Fruit fly (Drosophila melanogaster) whole organism, wandering third instar larva: ENCODE results near the gene CG13713.
A peak's percentile ranks its signal among the peaks of the same experiment; 100 is the strongest.

Experiments used
- Hnf4 ChIP-seq: fragments of 200-800 bp; sonication (Bioruptor generic); optimal IDR thresholded peaks from 2 replicates; lab custom pipeline; 2016; ENCODE audit warnings: missing biosample characterization, mild to moderate bottlenecking, missing genetic modification characterization
- Jra ChIP-seq: sonication (Bioruptor generic); optimal IDR thresholded peaks from 2 replicates; lab custom pipeline; 2016; ENCODE audit warnings: missing biosample characterization, missing genetic modification characterization
- OdsH ChIP-seq: fragments of 200-800 bp; sonication (Bioruptor generic); optimal IDR thresholded peaks from 2 replicates; lab custom pipeline; 2016; ENCODE audit warnings: missing biosample characterization, mild to moderate bottlenecking, missing genetic modification characterization
- Rel ChIP-seq, 2 experiments: fragments of 200-800 bp; sonication (Bioruptor generic) in 1 of 2; optimal IDR thresholded peaks; 2 replicates in 1 of 2; 3 replicates in 1 of 2; lab custom pipeline; 2016 to 2019; ENCODE audit warnings: mild to moderate bottlenecking in 2 of 2, missing biosample characterization in 2 of 2, missing genetic modification characterization in 2 of 2, moderate library complexity in 1 of 2
- Vsx2 ChIP-seq: fragments of 200-300, 225-300 bp; sonication (Bioruptor generic); optimal IDR thresholded peaks from 2 replicates; lab custom pipeline; 2018; ENCODE audit warnings: missing biosample characterization, missing genetic modification characterization; ENCODE audit not compliant: partially characterized antibody
- dl ChIP-seq, 2 experiments: fragments of 175-275, 200-275 bp in 1 of 2; fragments of 200-275 bp in 1 of 2; sonication (Bioruptor generic); optimal IDR thresholded peaks; lab custom pipeline; 2018; ENCODE audit warnings: mild to moderate bottlenecking in 2 of 2, missing biosample characterization in 2 of 2, missing genetic modification characterization in 2 of 2, moderate library complexity in 2 of 2; ENCODE audit not compliant: partially characterized antibody in 2 of 2, insufficient read depth in 1 of 2
- fru ChIP-seq: fragments of 200-800 bp; sonication (Bioruptor generic); optimal IDR thresholded peaks from 3 replicates; lab custom pipeline; 2016; ENCODE audit warnings: missing biosample characterization, mild to moderate bottlenecking, missing genetic modification characterization
- lola ChIP-seq: fragments of >200 bp; optimal IDR thresholded peaks from 2 replicates; lab custom pipeline; 2017; ENCODE audit warnings: missing biosample characterization, missing genetic modification characterization
- psq ChIP-seq: fragments of 200-800 bp; sonication (Bioruptor generic); optimal IDR thresholded peaks from 3 replicates; lab custom pipeline; 2017; ENCODE audit warnings: missing biosample characterization, mild to moderate bottlenecking, missing genetic modification characterization, moderate library complexity
- usp ChIP-seq: fragments of >200 bp; optimal IDR thresholded peaks from 2 replicates; lab custom pipeline; 2017; ENCODE audit warnings: missing biosample characterization, missing genetic modification characterization

dm6 chr3L:4719743-4720142, 22.3 kb downstream of the CG13713 start:
- TF ChIP-seq Jra (GFP tag; lab: Kevin White, UChicago) (no peak), Hnf4 (GFP tag; lab: Kevin White, UChicago) (no peak), dl (GFP tag; optimal IDR thresholded peaks at IDR 0.05; lab: Kevin White, UChicago; ENCODE audit: insufficient read depth in 1 of 2, partially characterized antibody in 2 of 2) (no peak), Vsx2 (GFP tag; lab: Kevin White, UChicago) (no peak), psq (GFP tag; lab: Kevin White, UChicago) (peak; percentile 49), usp (GFP tag; lab: Kevin White, UChicago) (no peak), lola (GFP tag; lab: Kevin White, UChicago) (no peak), fru (GFP tag; lab: Kevin White, UChicago) (peak; percentile 50), Rel (GFP tag; optimal IDR thresholded peaks at IDR 0.05; lab: Kevin White, UChicago) (no peak), Rel (tag; optimal IDR thresholded peaks at IDR 0.05; lab: Kevin White, UChicago) (no peak), OdsH (GFP tag; lab: Kevin White, UChicago) (no peak)
